Fruit fly (Drosophila melanogaster) S2 (cell line): ENCODE results near the gene CG14352.

Experiments used
- CG8478 ChIP-seq: fragments of >200 bp; optimal IDR thresholded peaks from 2 replicates; lab custom pipeline; 2018
- CTCF ChIP-seq, 2 experiments: fragments of >200 bp; optimal IDR thresholded peaks; 2 replicates each; lab custom pipeline; 2018

- TF ChIP-seq CG8478 (lab: Kevin White, UChicago), result no peak
- no peak for TF ChIP-seq CTCF (optimal IDR thresholded peaks at IDR 0.05; lab: Kevin White, UChicago)
Observed at dm6 chr2L:1615753-1616152, 4.5 kb downstream of the CG14352 start.
